Worm (Caenorhabditis elegans) whole organism, L2 larva: Measurements from ENCODE around the gene mml-1.

ENCODE experiments used
- mab-5 ChIP-seq: fragments of 150-350 bp; optimal IDR thresholded peaks from 2 replicates; lab custom pipeline; 2014; ENCODE audit warnings: missing biosample characterization, missing genetic modification characterization
- nhr-21 ChIP-seq: fragments of 150-350 bp; optimal IDR thresholded peaks from 2 replicates; lab custom pipeline; 2014; ENCODE audit warnings: missing biosample characterization, missing genetic modification characterization

Gene mml-1

ce11 chrIII:7322018-7322417 is 52.5 kb downstream of the mml-1 start (continued):
- TF ChIP-seq nhr-21: no peak
- TF ChIP-seq mab-5 (tag; lab: Kevin White, UChicago): no peak
